Fruit fly (Drosophila melanogaster): ENCODE data around the gene Send2.

DNA sequence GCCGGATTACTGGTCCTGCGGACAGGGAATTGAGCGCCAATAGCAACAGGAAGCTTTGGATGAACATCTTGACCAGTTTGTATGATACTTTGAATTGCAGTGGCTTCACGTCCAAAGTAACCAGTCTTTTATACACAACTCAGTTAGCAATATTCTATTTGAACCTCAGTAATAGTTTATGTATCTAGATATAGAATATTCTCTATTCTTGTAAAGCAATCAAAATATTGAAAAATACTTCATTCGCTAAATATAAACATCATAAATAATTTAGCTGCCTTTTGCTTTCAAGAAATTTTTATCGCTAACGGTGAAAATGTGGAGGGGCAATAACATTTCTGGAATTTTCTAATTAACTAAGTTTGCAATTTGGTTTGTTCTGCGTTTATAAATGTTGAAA lies at the start of gene Send2:
- no peak for TF ChIP-seq fru (GFP tag; optimal IDR thresholded peaks at IDR 0.05)
- no peak for TF ChIP-seq woc (GFP tag; optimal IDR thresholded peaks at IDR 0.05)
- TF ChIP-seq usp (GFP tag; optimal IDR thresholded peaks at IDR 0.05): no peak
- TF ChIP-seq ey (GFP tag; optimal IDR thresholded peaks at IDR 0.05): no peak
- TF ChIP-seq Myc (optimal IDR thresholded peaks at IDR 0.05): no peak
- TF ChIP-seq Sp1 (GFP tag; optimal IDR thresholded peaks at IDR 0.05): no peak
- no peak for TF ChIP-seq psq (GFP tag; optimal IDR thresholded peaks at IDR 0.05)
- no peak for TF ChIP-seq Dfd (GFP tag; optimal IDR thresholded peaks at IDR 0.05)

Data from whole organism, wandering third instar larva.